Fruit fly (Drosophila melanogaster): ENCODE data around the gene CG13919.

The CG13919 gene

dm6 chr3L:1644920-1645567 is at the start of gene CG13919, which contains the start of gene alphaCOP (continued):
- peak; percentile 88 for TF ChIP-seq Blimp-1 (GFP tag; optimal IDR thresholded peaks at IDR 0.05)
- peak; percentile 60 for TF ChIP-seq Sry-β (GFP tag; optimal IDR thresholded peaks at IDR 0.05)
- peak; percentile 96 for TF ChIP-seq Fer3 (tag; optimal IDR thresholded peaks at IDR 0.05)
- no peak for TF ChIP-seq hkb (optimal IDR thresholded peaks at IDR 0.05)
- TF ChIP-seq hkb (GFP tag; IDR thresholded peaks at IDR 0.05), result peak; percentile 94
- TF ChIP-seq CG8359 (GFP tag; optimal IDR thresholded peaks at IDR 0.05; ENCODE audit: borderline replicate concordance), result peak; percentile 79
- peak; percentile 96 for TF ChIP-seq H15 (GFP tag; IDR thresholded peaks at IDR 0.05)
- peak; percentile 97 for TF ChIP-seq CG7372 (GFP tag; IDR thresholded peaks at IDR 0.05)
- peak; percentile 98 for TF ChIP-seq Xrp1 (GFP tag; IDR thresholded peaks at IDR 0.05)
- TF ChIP-seq CG9215 (GFP tag; IDR thresholded peaks at IDR 0.05), result peak; percentile 95
- peak; percentile 96 for TF ChIP-seq CG12155 (GFP tag; optimal IDR thresholded peaks at IDR 0.05)
- TF ChIP-seq ems (GFP tag; optimal IDR thresholded peaks at IDR 0.05), result peak; percentile 96
- TF ChIP-seq CG11456 (GFP tag; IDR thresholded peaks at IDR 0.05), result peak; percentile 95
- TF ChIP-seq CG1529 (GFP tag; optimal IDR thresholded peaks at IDR 0.05), result peak; percentile 95
- peak; percentile 84 for TF ChIP-seq ac (GFP tag; optimal IDR thresholded peaks at IDR 0.05)
- TF ChIP-seq Oli (tag; optimal IDR thresholded peaks at IDR 0.05), result peak; percentile 97
- peak in 1 of 3 experiments; percentile 95 for TF ChIP-seq lola (GFP tag; optimal IDR thresholded peaks at IDR 0.05)
- TF ChIP-seq ase (GFP tag; IDR thresholded peaks at IDR 0.05), result peak; percentile 95
- TF ChIP-seq CG12769 (tag; optimal IDR thresholded peaks at IDR 0.05), result no peak
- TF ChIP-seq PHDP (tag; optimal IDR thresholded peaks at IDR 0.05), result peak; percentile 97
- peak; percentile 88 for TF ChIP-seq CG18764 (GFP tag; optimal IDR thresholded peaks at IDR 0.05)
- TF ChIP-seq disco-r (GFP tag; optimal IDR thresholded peaks at IDR 0.05), result peak; percentile 83
- TF ChIP-seq ken (GFP tag; IDR thresholded peaks at IDR 0.05), result peak; percentile 98
- TF ChIP-seq usp (GFP tag; optimal IDR thresholded peaks at IDR 0.05), result no peak
- TF ChIP-seq ewg (GFP tag; optimal IDR thresholded peaks at IDR 0.05), result peak; percentile 92
- TF ChIP-seq sqz (GFP tag; optimal IDR thresholded peaks at IDR 0.05), result no peak
- peak in 1 of 3 experiments; percentile 98 for TF ChIP-seq Stat92E (GFP tag; optimal IDR thresholded peaks at IDR 0.05)
- peak; percentile 94 for TF ChIP-seq CG11247 (GFP tag; IDR thresholded peaks at IDR 0.05)
- TF ChIP-seq pb (GFP tag; optimal IDR thresholded peaks at IDR 0.05), result peak; percentile 77
- peak; percentile 9 for TF ChIP-seq Sin3A (optimal IDR thresholded peaks at IDR 0.05)
- peak; percentile 98 for TF ChIP-seq CG17328 (GFP tag; IDR thresholded peaks at IDR 0.05)
- peak; percentile 88 for TF ChIP-seq cwo (GFP tag; optimal IDR thresholded peaks at IDR 0.05)
- peak; percentile 96 for TF ChIP-seq CG1647 (GFP tag; optimal IDR thresholded peaks at IDR 0.05)
- TF ChIP-seq az2 (GFP tag; optimal IDR thresholded peaks at IDR 0.05), result peak; percentile 98
- TF ChIP-seq CG3726 (GFP tag; IDR thresholded peaks at IDR 0.05), result peak; percentile 93
- no peak for TF ChIP-seq Opbp (GFP tag; IDR thresholded peaks at IDR 0.05; ENCODE audit: partially characterized antibody)
- TF ChIP-seq E2f2 (GFP tag; IDR thresholded peaks at IDR 0.05), result peak; percentile 86
- peak; percentile 57 for TF ChIP-seq Neu2 (GFP tag; optimal IDR thresholded peaks at IDR 0.05; ENCODE audit: borderline replicate concordance)
- peak; percentile 92 for TF ChIP-seq sisA (GFP tag; IDR thresholded peaks at IDR 0.05)
- no peak for TF ChIP-seq zf30C (GFP tag; optimal IDR thresholded peaks at IDR 0.05)
- TF ChIP-seq BtbVII (GFP tag; optimal IDR thresholded peaks at IDR 0.05), result peak; percentile 92
- peak; percentile 90 for TF ChIP-seq psq (GFP tag; optimal IDR thresholded peaks at IDR 0.05)
- TF ChIP-seq HLHmδ (GFP tag; optimal IDR thresholded peaks at IDR 0.05), result no peak
- TF ChIP-seq Dbx (GFP tag; IDR thresholded peaks at IDR 0.05), result peak; percentile 93
- TF ChIP-seq Atf6 (GFP tag; IDR thresholded peaks at IDR 0.05), result peak; percentile 98
- peak; percentile 95 for TF ChIP-seq CG2202 (tag; optimal IDR thresholded peaks at IDR 0.05)
- peak; percentile 65 for TF ChIP-seq emc (GFP tag; optimal IDR thresholded peaks at IDR 0.05)
- peak; percentile 20 for TF ChIP-seq bigmax (GFP tag; optimal IDR thresholded peaks at IDR 0.05)
- peak; percentile 65 for TF ChIP-seq crol (GFP tag; IDR thresholded peaks at IDR 0.05)
- peak; percentile 100 for TF ChIP-seq CG8388 (GFP tag; optimal IDR thresholded peaks at IDR 0.05)
